Fruit fly (Drosophila melanogaster) whole organism, embryonic: ENCODE results near the gene CG33769.

ENCODE experiments used
- Xrp1 ChIP-seq: fragments of 200-800 bp; sonication (Bioruptor generic); IDR thresholded peaks from 2 replicates; pipeline ENCODE4 v1.3.6; 2022; ENCODE audit warnings: missing biosample characterization, missing genetic modification characterization
- crc ChIP-seq: fragments of 200-800 bp; sonication (Bioruptor generic); optimal IDR thresholded peaks from 2 replicates; lab custom pipeline; 2016; ENCODE audit warnings: missing biosample characterization, missing genetic modification characterization
- disco-r ChIP-seq: fragments of 200-800 bp; sonication (Bioruptor generic); optimal IDR thresholded peaks from 2 replicates; lab custom pipeline; 2016; ENCODE audit warnings: missing biosample characterization, missing genetic modification characterization

DNA sequence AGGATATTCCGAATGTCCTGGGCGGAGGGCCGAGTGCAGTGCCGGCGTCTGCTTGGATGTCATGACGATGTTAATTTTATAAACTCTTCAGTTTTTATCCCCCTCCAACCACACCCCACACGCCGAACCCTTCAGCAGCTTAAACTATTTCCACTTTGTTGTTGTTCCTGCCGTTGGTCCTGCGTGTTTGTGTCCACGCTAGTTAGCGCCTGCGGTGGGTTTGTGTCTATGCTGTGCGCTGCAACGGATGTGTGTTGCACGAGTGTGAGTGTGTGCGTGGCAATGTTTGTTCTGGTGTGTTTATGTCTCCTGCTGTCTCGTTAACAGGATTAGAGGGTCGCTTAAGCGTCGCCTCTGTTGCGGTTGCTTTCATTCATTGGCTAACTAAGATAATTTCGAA is 30.9 kb upstream of the CG33769 start:
- TF ChIP-seq Xrp1 (GFP tag; lab: Robert Waterston, UW) (no peak), disco-r (no peak), crc (GFP tag; lab: Kevin White, UChicago) (no peak)
